Worm (Caenorhabditis elegans): ENCODE measurements around the gene pms-2.

ce11 chrV:11527531-11527930, 42.9 kb downstream of the pms-2 start, which contains the start of gene ccch-1:
- TF ChIP-seq snpc-3.4 (tag; optimal IDR thresholded peaks at IDR 0.05) (no peak), tlf-1 (GFP tag; optimal IDR thresholded peaks at IDR 0.05) (no peak), ccch-3 (GFP tag; optimal IDR thresholded peaks at IDR 0.05) (no peak), unc-62 (GFP tag; optimal IDR thresholded peaks at IDR 0.05) (no peak), ama-1 (optimal IDR thresholded peaks at IDR 0.05) (no peak), ama-1 (GFP tag; optimal IDR thresholded peaks at IDR 0.05) (no peak), bed-2 (GFP tag; IDR thresholded peaks at IDR 0.05) (no peak), ceh-40 (GFP tag; IDR thresholded peaks at IDR 0.05) (no peak), snpc-4 (GFP tag; optimal IDR thresholded peaks at IDR 0.05) (no peak), snpc-4 (tag; optimal IDR thresholded peaks at IDR 0.05) (no peak), lir-1 (GFP tag; conservative IDR thresholded peaks at IDR 0.05) (no peak), rcor-1 (GFP tag; IDR thresholded peaks at IDR 0.05) (no peak)
